Worm (Caenorhabditis elegans): ENCODE data around the gene C29F9.9.

Gene C29F9.9

DNA sequence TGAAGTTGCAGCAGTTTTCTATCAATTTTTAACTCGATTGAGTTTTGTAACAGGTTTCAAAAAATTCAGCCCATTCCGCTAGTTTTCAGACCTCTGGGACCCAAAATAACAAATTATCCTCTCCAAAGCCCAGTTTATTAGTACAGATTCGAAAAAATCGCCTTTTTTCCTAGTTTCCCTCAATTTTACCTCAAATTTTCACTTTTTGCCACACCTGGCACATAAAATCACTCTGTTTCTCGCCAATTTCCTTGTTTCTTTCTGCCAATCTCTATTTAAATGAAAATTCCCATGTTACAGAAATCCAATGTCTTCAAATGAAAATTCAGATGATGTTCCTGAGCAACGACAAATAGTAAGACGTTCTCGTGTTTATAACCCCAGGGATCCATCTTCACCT lies 33.4 kb upstream of the C29F9.9 start, which contains the start of gene pals-22:
Gene pals-22 (plus strand): TSS at position 301 of the 400 bp plus-strand sequence.
- no peak for TF ChIP-seq lin-29 (GFP tag; IDR thresholded peaks at IDR 0.05)
- no peak for TF ChIP-seq vab-7 (GFP tag; IDR thresholded peaks at IDR 0.05)
- no peak for TF ChIP-seq fos-1 (tag; optimal IDR thresholded peaks at IDR 0.05)
- no peak for TF ChIP-seq zag-1 (tag; optimal IDR thresholded peaks at IDR 0.05)
- TF ChIP-seq ceh-44 (GFP tag; IDR thresholded peaks at IDR 0.05), result no peak
- no peak for TF ChIP-seq daf-8 (GFP tag; IDR thresholded peaks at IDR 0.05)
- no peak for TF ChIP-seq nhr-10 (tag; optimal IDR thresholded peaks at IDR 0.05)
- TF ChIP-seq pqm-1 (tag; optimal IDR thresholded peaks at IDR 0.05), result no peak
- TF ChIP-seq F49E8.2 (tag; optimal IDR thresholded peaks at IDR 0.05; ENCODE audit: borderline replicate concordance), result no peak
- TF ChIP-seq ZK546.5 (tag; optimal IDR thresholded peaks at IDR 0.05), result no peak
- TF ChIP-seq madf-5 (GFP tag; IDR thresholded peaks at IDR 0.05), result no peak
- no peak for TF ChIP-seq nhr-25 (tag; optimal IDR thresholded peaks at IDR 0.05; ENCODE audit: borderline replicate concordance, insufficient read depth)
- no peak for TF ChIP-seq nhr-11 (tag; optimal IDR thresholded peaks at IDR 0.05)
- TF ChIP-seq snpc-1.2 (GFP tag; IDR thresholded peaks at IDR 0.05), result no peak
- no peak for TF ChIP-seq arid-1 (GFP tag; conservative IDR thresholded peaks at IDR 0.05)

DNA sequence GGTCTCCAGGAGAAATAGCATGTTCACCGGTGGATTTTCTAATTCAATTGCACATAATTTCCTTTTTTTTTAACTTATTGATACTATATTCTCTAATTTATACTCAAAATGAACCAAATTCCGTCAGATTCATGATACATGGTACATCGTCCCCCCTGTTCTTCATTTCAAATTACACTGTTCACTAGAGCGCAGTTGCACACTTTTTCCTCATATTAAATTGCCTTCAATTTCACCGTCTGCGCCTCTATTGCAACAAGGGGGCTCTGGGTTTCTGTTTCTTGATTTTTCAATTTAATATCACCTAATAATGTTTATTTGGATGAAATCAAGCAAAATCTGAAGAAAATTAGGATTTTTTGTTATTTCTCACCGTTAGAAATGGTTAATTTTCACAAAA lies 32.9 kb upstream of the C29F9.9 start:
- no peak for TF ChIP-seq mdl-1 (tag; optimal IDR thresholded peaks at IDR 0.05)
- no peak for TF ChIP-seq pha-4 (GFP tag; IDR thresholded peaks at IDR 0.05)
- no peak for TF ChIP-seq pha-4 (tag; optimal IDR thresholded peaks at IDR 0.05)
- no peak for TF ChIP-seq lin-1 (GFP tag; IDR thresholded peaks at IDR 0.05)
- no peak for TF ChIP-seq lin-39 (tag; optimal IDR thresholded peaks at IDR 0.05)
- peak; percentile 31 for TF ChIP-seq lin-13 (GFP tag; optimal IDR thresholded peaks at IDR 0.05)
- TF ChIP-seq cey-2 (tag; optimal IDR thresholded peaks at IDR 0.05; ENCODE audit: borderline replicate concordance, insufficient read depth), result no peak
- TF ChIP-seq pqm-1 (tag; optimal IDR thresholded peaks at IDR 0.05), result no peak
- peak; percentile 62 for TF ChIP-seq rbr-2 (tag; optimal IDR thresholded peaks at IDR 0.05)
- no peak for TF ChIP-seq vab-7 (GFP tag; IDR thresholded peaks at IDR 0.05)
- peak; percentile 26; the same call in 1 of the 2 replicates for TF ChIP-seq hmg-1.1 (GFP tag; IDR thresholded peaks at IDR 0.05)
- TF ChIP-seq dmd-9 (GFP tag; IDR thresholded peaks at IDR 0.05), result no peak
- no peak for TF ChIP-seq T26A8.4 (GFP tag; IDR thresholded peaks at IDR 0.05)
- TF ChIP-seq hif-1 (tag; optimal IDR thresholded peaks at IDR 0.05), result no peak
- TF ChIP-seq mdt-29 (GFP tag; IDR thresholded peaks at IDR 0.05), result no peak
- no peak for TF ChIP-seq ctbp-1 (GFP tag; IDR thresholded peaks at IDR 0.05)
- TF ChIP-seq mxl-2 (GFP tag; conservative IDR thresholded peaks at IDR 0.05), result no peak
- no peak for TF ChIP-seq Y48G9A.11 (GFP tag; IDR thresholded peaks at IDR 0.05)
- TF ChIP-seq F10B5.3 (tag; optimal IDR thresholded peaks at IDR 0.05), result no peak
- no peak for TF ChIP-seq ZK337.2 (GFP tag; IDR thresholded peaks at IDR 0.05)
- no peak for TF ChIP-seq egl-43 (GFP tag; IDR thresholded peaks at IDR 0.05)
- no peak for TF ChIP-seq F49E8.2 (tag; optimal IDR thresholded peaks at IDR 0.05; ENCODE audit: borderline replicate concordance)
- TF ChIP-seq madf-5 (GFP tag; IDR thresholded peaks at IDR 0.05), result no peak
- no peak for TF ChIP-seq lir-3 (tag; optimal IDR thresholded peaks at IDR 0.05)
- no peak for TF ChIP-seq R02D3.7 (tag; optimal IDR thresholded peaks at IDR 0.05)
- no peak for TF ChIP-seq sdz-12 (GFP tag; optimal IDR thresholded peaks at IDR 0.05)
- TF ChIP-seq gei-8 (GFP tag; optimal IDR thresholded peaks at IDR 0.05), result no peak
- no peak for TF ChIP-seq jun-1 (tag; optimal IDR thresholded peaks at IDR 0.05)
- no peak for TF ChIP-seq snpc-4 (tag; optimal IDR thresholded peaks at IDR 0.05)
- no peak for TF ChIP-seq nhr-111 (GFP tag; optimal IDR thresholded peaks at IDR 0.05)
- peak; percentile 90 for TF ChIP-seq lin-38 (GFP tag; IDR thresholded peaks at IDR 0.05)
- TF ChIP-seq zfp-3 (GFP tag; conservative IDR thresholded peaks at IDR 0.05), result no peak
- peak; percentile 10 for TF ChIP-seq hlh-11 (tag; optimal IDR thresholded peaks at IDR 0.05)
- no peak for TF ChIP-seq nhr-237 (tag; optimal IDR thresholded peaks at IDR 0.05)
- no peak for TF ChIP-seq arid-1 (GFP tag; conservative IDR thresholded peaks at IDR 0.05)
- no peak for TF ChIP-seq nhr-76 (tag; optimal IDR thresholded peaks at IDR 0.05)
- TF ChIP-seq unc-39 (tag; optimal IDR thresholded peaks at IDR 0.05), result no peak
- TF ChIP-seq nhr-102 (tag; optimal IDR thresholded peaks at IDR 0.05), result peak; percentile 16
- no peak for TF ChIP-seq nhr-48 (tag; optimal IDR thresholded peaks at IDR 0.05)
- TF ChIP-seq lsy-2 (tag; optimal IDR thresholded peaks at IDR 0.05), result no peak

Measured in whole organism, L4 larva.